Fruit fly (Drosophila melanogaster): Measurements from ENCODE around the gene CG3402.

The CG3402 gene

DNA sequence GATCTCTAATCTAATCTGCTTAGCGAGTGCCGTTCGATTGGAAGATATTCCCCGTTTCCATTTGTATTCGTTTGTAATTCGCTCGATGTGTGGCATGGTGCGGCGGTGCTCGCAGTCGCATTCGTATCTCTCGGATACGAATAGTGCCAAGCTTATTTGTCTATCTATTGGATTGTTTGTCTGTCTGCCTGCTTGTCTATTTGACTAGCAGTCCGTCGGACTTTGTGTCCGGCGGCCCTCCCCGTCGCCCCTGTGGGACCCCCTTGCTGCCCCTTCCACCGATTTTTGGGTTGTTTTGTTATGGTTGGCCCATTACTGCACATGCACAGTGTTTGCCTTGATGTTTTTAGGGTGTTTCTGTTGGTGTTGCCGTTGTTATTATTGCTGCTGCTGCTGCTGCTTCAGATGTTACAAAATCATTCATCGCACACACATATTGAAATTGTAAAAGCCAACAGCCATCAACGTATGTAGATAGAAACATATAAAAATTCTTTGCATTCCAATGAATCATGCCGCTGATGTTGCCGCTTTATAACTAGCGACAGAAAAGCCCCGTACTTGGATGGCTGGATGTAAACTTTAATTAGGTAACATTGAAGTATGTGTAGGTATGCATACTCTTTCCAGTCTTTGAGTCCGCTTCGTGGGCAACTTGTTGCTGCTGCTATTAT is 37.8 kb downstream of the CG3402 start (continued):
- TF ChIP-seq pfk (GFP tag; optimal IDR thresholded peaks at IDR 0.05) (peak; percentile 25), shn (GFP tag; optimal IDR thresholded peaks at IDR 0.05) (no peak), CG5180 (GFP tag; optimal IDR thresholded peaks at IDR 0.05) (peak; percentile 41), CG11695 (GFP tag; IDR thresholded peaks at IDR 0.05) (peak; percentile 47; the same call in 1 of the 3 replicates), CG4707 (GFP tag; optimal IDR thresholded peaks at IDR 0.05) (peak; percentile 46), ab (GFP tag; optimal IDR thresholded peaks at IDR 0.05) (no peak), gsb (GFP tag; IDR thresholded peaks at IDR 0.05) (no peak), CG1233 (GFP tag; optimal IDR thresholded peaks at IDR 0.05) (no peak), CG17385 (GFP tag; optimal IDR thresholded peaks at IDR 0.05) (peak; percentile 35), CG12769 (tag; optimal IDR thresholded peaks at IDR 0.05) (peak; percentile 93), CG12071 (GFP tag; optimal IDR thresholded peaks at IDR 0.05) (peak; percentile 55), CG14050 (GFP tag; IDR thresholded peaks at IDR 0.05) (no peak), sqz (GFP tag; optimal IDR thresholded peaks at IDR 0.05) (no peak), CG15601 (tag; optimal IDR thresholded peaks at IDR 0.05) (no peak), CG14441 (GFP tag; IDR thresholded peaks at IDR 0.05) (peak; percentile 25; the same call in 1 of the 2 replicates), onecut (GFP tag; IDR thresholded peaks at IDR 0.05) (peak; percentile 31; the same call in 1 of the 2 replicates), NC2α (GFP tag; optimal IDR thresholded peaks at IDR 0.05) (no peak), Elba2 (GFP tag; optimal IDR thresholded peaks at IDR 0.05) (no peak), ken (GFP tag; IDR thresholded peaks at IDR 0.05) (peak; percentile 28; the same call in 1 of the 3 replicates), CG8944 (GFP tag; optimal IDR thresholded peaks at IDR 0.05) (no peak), CG9609 (GFP tag; optimal IDR thresholded peaks at IDR 0.05) (no peak), H15 (GFP tag; IDR thresholded peaks at IDR 0.05) (0 out of 3 replicates have a peak, but pooled peaks have one; percentile 41), NfI (GFP tag; optimal IDR thresholded peaks at IDR 0.05) (peak; percentile 3), CG32767 (GFP tag; IDR thresholded peaks at IDR 0.05) (peak; percentile 53; the same call in 1 of the 2 replicates), pan (optimal IDR thresholded peaks at IDR 0.05) (no peak), pan (GFP tag; optimal IDR thresholded peaks at IDR 0.05 in 1 of 2, IDR thresholded peaks at IDR 0.05 in 1 of 2) (peak in 1 of 2 experiments; percentile 53), Kr (GFP tag; optimal IDR thresholded peaks at IDR 0.05) (no peak), Hmr (GFP tag; optimal IDR thresholded peaks at IDR 0.05) (peak; percentile 25), Asciz (GFP tag; optimal IDR thresholded peaks at IDR 0.05) (peak; percentile 54), yki (optimal IDR thresholded peaks at IDR 0.05) (no peak), CG5953 (GFP tag; IDR thresholded peaks at IDR 0.05) (0 out of 2 replicates have a peak, but pooled peaks have one; percentile 48), sens-2 (GFP tag; IDR thresholded peaks at IDR 0.05) (peak; percentile 33; the same call in 1 of the 2 replicates), bbx (GFP tag; IDR thresholded peaks at IDR 0.05; ENCODE audit: partially characterized antibody) (peak; percentile 46; the same call in 1 of the 2 replicates), sug (tag; optimal IDR thresholded peaks at IDR 0.05) (peak; percentile 21), z (GFP tag; IDR thresholded peaks at IDR 0.05) (peak; percentile 62; the same call in 1 of the 3 replicates), CG12219 (GFP tag; optimal IDR thresholded peaks at IDR 0.05) (no peak), CG9932 (GFP tag; IDR thresholded peaks at IDR 0.05) (peak; percentile 41; the same call in 1 of the 2 replicates), CG5245 (GFP tag; optimal IDR thresholded peaks at IDR 0.05) (no peak), vnd (GFP tag; IDR thresholded peaks at IDR 0.05; ENCODE audit: partially characterized antibody) (no peak), tio (GFP tag; optimal IDR thresholded peaks at IDR 0.05) (no peak), ci (GFP tag; IDR thresholded peaks at IDR 0.05) (peak; percentile 86)

Measured in whole organism, embryonic.